Fruit fly (Drosophila melanogaster): Measurements from ENCODE around the gene HLH3B.

HLH3B gene

DNA sequence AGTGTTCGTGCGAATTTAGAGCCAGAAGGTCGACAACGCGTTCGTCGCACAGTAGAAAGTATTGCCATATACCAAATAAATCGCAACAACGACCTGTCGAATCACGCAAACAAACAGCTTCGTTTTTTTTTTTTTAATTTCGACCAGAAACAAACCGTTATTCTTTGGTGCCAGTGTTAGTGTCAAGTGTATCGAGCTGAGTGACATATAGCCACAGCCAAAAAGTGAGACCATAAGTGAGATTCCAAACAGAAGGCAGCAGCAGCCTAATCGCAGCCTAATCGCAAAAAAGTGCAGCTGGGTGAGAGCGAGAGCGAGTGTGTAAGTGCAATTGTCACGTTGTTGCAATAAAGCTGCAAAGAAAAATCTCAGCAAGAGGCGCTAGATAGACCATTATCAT lies 4.1 kb upstream of the HLH3B start, which contains the start of gene per:
Gene per, plus strand, starts transcription at position 1 of the 400 bp plus-strand sequence.
- no peak for TF ChIP-seq crp (GFP tag; optimal IDR thresholded peaks at IDR 0.05)
- no peak for TF ChIP-seq Bgb (GFP tag; IDR thresholded peaks at IDR 0.05; ENCODE audit: partially characterized antibody)
- TF ChIP-seq CG1832 (GFP tag; optimal IDR thresholded peaks at IDR 0.05): no peak
- TF ChIP-seq gcm2 (GFP tag; optimal IDR thresholded peaks at IDR 0.05): no peak
- TF ChIP-seq CG12942 (GFP tag; optimal IDR thresholded peaks at IDR 0.05): no peak
- TF ChIP-seq cato (GFP tag; optimal IDR thresholded peaks at IDR 0.05; ENCODE audit: borderline replicate concordance): no peak
- no peak for TF ChIP-seq Mad (GFP tag; optimal IDR thresholded peaks at IDR 0.05)
- TF ChIP-seq CG12659 (GFP tag; optimal IDR thresholded peaks at IDR 0.05): no peak
- no peak for TF ChIP-seq az2 (GFP tag; optimal IDR thresholded peaks at IDR 0.05)
- TF ChIP-seq danr (GFP tag; IDR thresholded peaks at IDR 0.05): no peak
- no peak for TF ChIP-seq Lhr (GFP tag; optimal IDR thresholded peaks at IDR 0.05)
- no peak for TF ChIP-seq Myb (GFP tag; optimal IDR thresholded peaks at IDR 0.05)
- no peak for TF ChIP-seq CoRest (tag; optimal IDR thresholded peaks at IDR 0.05)
- TF ChIP-seq C15 (GFP tag; IDR thresholded peaks at IDR 0.05): no peak
- TF ChIP-seq CG17385 (GFP tag; optimal IDR thresholded peaks at IDR 0.05): no peak
- TF ChIP-seq tna (GFP tag; IDR thresholded peaks at IDR 0.05; ENCODE audit: partially characterized antibody): no peak
- TF ChIP-seq CG6765 (GFP tag; optimal IDR thresholded peaks at IDR 0.05): no peak
- TF ChIP-seq CG12104 (GFP tag; optimal IDR thresholded peaks at IDR 0.05): no peak
- no peak for TF ChIP-seq Sin3A (optimal IDR thresholded peaks at IDR 0.05)

DNA sequence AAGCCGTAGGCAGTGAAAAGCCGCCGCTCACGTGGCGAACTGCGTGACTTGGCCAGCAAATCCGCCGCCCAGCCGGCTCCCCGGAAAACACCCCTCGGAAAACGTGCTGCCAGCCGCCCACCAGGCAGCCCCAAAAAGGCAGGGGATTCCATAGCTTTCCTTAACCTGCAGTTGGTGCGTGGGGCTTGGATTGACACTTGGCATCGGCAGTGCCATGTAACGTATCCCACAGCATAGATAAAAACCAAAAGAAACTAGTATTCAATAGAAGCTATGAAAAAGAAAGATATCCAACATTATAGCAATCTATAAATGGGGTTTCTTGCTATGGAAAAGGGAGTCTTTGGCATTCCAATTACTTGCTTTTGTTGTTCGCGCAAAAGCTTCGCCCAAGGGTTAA lies 3.5 kb upstream of the HLH3B start:
- TF ChIP-seq dmrt99B (tag; optimal IDR thresholded peaks at IDR 0.05): peak; percentile 19
- TF ChIP-seq CG6854 (GFP tag; optimal IDR thresholded peaks at IDR 0.05): no peak
- TF ChIP-seq CG34376 (GFP tag; optimal IDR thresholded peaks at IDR 0.05): peak; percentile 16
- TF ChIP-seq row (GFP tag; IDR thresholded peaks at IDR 0.05): peak; percentile 65
- peak; percentile 4 for TF ChIP-seq CG7839 (tag; optimal IDR thresholded peaks at IDR 0.05)
- peak; percentile 9 for TF ChIP-seq CG13894 (tag; optimal IDR thresholded peaks at IDR 0.05)
- peak; percentile 61 for TF ChIP-seq CG18599 (GFP tag; optimal IDR thresholded peaks at IDR 0.05)
- TF ChIP-seq sqz (GFP tag; optimal IDR thresholded peaks at IDR 0.05): no peak
- peak; percentile 8 for TF ChIP-seq CG10543 (GFP tag; optimal IDR thresholded peaks at IDR 0.05)
- peak; percentile 6 for TF ChIP-seq Meics (GFP tag; optimal IDR thresholded peaks at IDR 0.05)
- TF ChIP-seq cwo (GFP tag; optimal IDR thresholded peaks at IDR 0.05): peak; percentile 69
- peak; percentile 1 for TF ChIP-seq CG3281 (GFP tag; optimal IDR thresholded peaks at IDR 0.05)
- TF ChIP-seq CG10565 (GFP tag; optimal IDR thresholded peaks at IDR 0.05): no peak
- TF ChIP-seq CG13424 (tag; optimal IDR thresholded peaks at IDR 0.05): peak; percentile 19
- no peak for TF ChIP-seq nom (GFP tag; optimal IDR thresholded peaks at IDR 0.05)
- no peak for TF ChIP-seq sisA (GFP tag; IDR thresholded peaks at IDR 0.05)
- TF ChIP-seq Med (GFP tag): peak; percentile 69
- TF ChIP-seq CG3847 (GFP tag; IDR thresholded peaks at IDR 0.05): no peak
- peak; percentile 25 for TF ChIP-seq lab (GFP tag; optimal IDR thresholded peaks at IDR 0.05)
- TF ChIP-seq sens (GFP tag): peak; percentile 52
- TF ChIP-seq grau (tag; optimal IDR thresholded peaks at IDR 0.05): peak; percentile 6
- no peak for TF ChIP-seq CG18011 (GFP tag; optimal IDR thresholded peaks at IDR 0.05)
